Fruit fly (Drosophila melanogaster) whole organism, adult: ENCODE data around the gene CG42526.

Experiments
- CG11617 ChIP-seq: fragments of 200-800 bp; sonication (Bioruptor generic); optimal IDR thresholded peaks from 2 replicates; lab custom pipeline; 2017; ENCODE audit warnings: mild to moderate bottlenecking, missing biosample characterization, missing genetic modification reagents, missing genetic modification characterization
- CG12768 ChIP-seq: fragments of 200-800 bp; sonication (Bioruptor generic); optimal IDR thresholded peaks from 2 replicates; lab custom pipeline; 2017; ENCODE audit warnings: missing biosample characterization, missing genetic modification characterization, mild to moderate bottlenecking, moderate library complexity, missing genetic modification reagents
- CG14711 ChIP-seq: fragments of 200-800 bp; sonication (Bioruptor generic); optimal IDR thresholded peaks from 2 replicates; lab custom pipeline; 2018; ENCODE audit warnings: missing biosample characterization, mild to moderate bottlenecking, missing genetic modification characterization, moderate library complexity
- CG1620 ChIP-seq: fragments of 200-800 bp; sonication (Bioruptor generic); optimal IDR thresholded peaks from 2 replicates; lab custom pipeline; 2016; ENCODE audit warnings: missing biosample characterization, missing genetic modification characterization
- CG33017 ChIP-seq: fragments of 200-800 bp; sonication (Bioruptor generic); optimal IDR thresholded peaks from 2 replicates; lab custom pipeline; 2018; ENCODE audit warnings: missing biosample characterization, mild to moderate bottlenecking, missing genetic modification characterization, moderate library complexity
- CG5204 ChIP-seq: fragments of 200-800 bp; sonication (Bioruptor generic); optimal IDR thresholded peaks from 2 replicates; lab custom pipeline; 2016; ENCODE audit warnings: missing biosample characterization, missing genetic modification characterization
- CG7045 ChIP-seq: fragments of 200-800 bp; sonication (Bioruptor generic); optimal IDR thresholded peaks from 2 replicates; lab custom pipeline; 2017; ENCODE audit warnings: missing biosample characterization, mild to moderate bottlenecking, missing genetic modification characterization
- CG7101 ChIP-seq: fragments of 200-800 bp; sonication (Bioruptor generic); optimal IDR thresholded peaks from 2 replicates; lab custom pipeline; 2018; ENCODE audit warnings: missing biosample characterization, mild to moderate bottlenecking, missing genetic modification characterization, moderate library complexity
- Clk ChIP-seq: fragments of 200-800 bp; sonication (Bioruptor generic); optimal IDR thresholded peaks from 2 replicates; lab custom pipeline; 2017; ENCODE audit warnings: missing biosample characterization, missing genetic modification characterization
- Crg-1 ChIP-seq: fragments of 200-800 bp; sonication (Bioruptor generic); optimal IDR thresholded peaks from 2 replicates; lab custom pipeline; 2016; ENCODE audit warnings: missing biosample characterization, missing genetic modification characterization
- Hr96 ChIP-seq: fragments of 200-800 bp; sonication (Bioruptor generic); optimal IDR thresholded peaks from 2 replicates; lab custom pipeline; 2016; ENCODE audit warnings: missing biosample characterization, missing genetic modification characterization
- Mnt ChIP-seq: fragments of 200-800 bp; sonication (Bioruptor generic); optimal IDR thresholded peaks from 2 replicates; lab custom pipeline; 2016; ENCODE audit warnings: missing biosample characterization, mild to moderate bottlenecking, missing genetic modification characterization
- bab1 ChIP-seq: fragments of 200-800 bp; sonication (Bioruptor generic); optimal IDR thresholded peaks from 3 replicates; lab custom pipeline; 2019; ENCODE audit warnings: missing biosample characterization, mild to moderate bottlenecking, missing genetic modification characterization, moderate library complexity
- cic ChIP-seq: fragments of 200-800 bp; sonication (Bioruptor generic); optimal IDR thresholded peaks from 2 replicates; lab custom pipeline; 2017; ENCODE audit warnings: missing biosample characterization, mild to moderate bottlenecking, missing genetic modification characterization, moderate library complexity
- cnc ChIP-seq, 2 experiments: fragments of >200 bp; optimal IDR thresholded peaks; 2 replicates each; lab custom pipeline; 2017
- kay ChIP-seq: fragments of 200-800 bp; sonication (Bioruptor generic); peaks from one replicate; lab custom pipeline; 2016; ENCODE audit warnings: missing biosample characterization, missing genetic modification characterization, borderline replicate concordance
- ovo ChIP-seq: fragments of 200-800 bp; sonication (Bioruptor generic); optimal IDR thresholded peaks from 2 replicates; lab custom pipeline; 2016; ENCODE audit warnings: missing biosample characterization, missing genetic modification characterization
- pad ChIP-seq: fragments of 200-800 bp; sonication (Bioruptor generic); optimal IDR thresholded peaks from 3 replicates; lab custom pipeline; 2017; ENCODE audit warnings: missing biosample characterization, missing genetic modification characterization, mild to moderate bottlenecking, moderate library complexity, missing genetic modification reagents
- tj ChIP-seq: fragments of 200-800 bp; sonication (Bioruptor generic); optimal IDR thresholded peaks from 3 replicates; lab custom pipeline; 2017; ENCODE audit warnings: missing biosample characterization, mild to moderate bottlenecking, missing genetic modification characterization, moderate library complexity
- toe ChIP-seq: fragments of 200-800 bp; sonication (Bioruptor generic); optimal IDR thresholded peaks from 2 replicates; lab custom pipeline; 2016; ENCODE audit warnings: missing biosample characterization, missing genetic modification characterization

Gene CG42526

dm6 chr3L:9467763-9468206 is 32.6 kb upstream of the CG42526 start:
- TF ChIP-seq CG5204 (GFP tag; lab: Kevin White, UChicago) (no peak), kay (GFP tag; lab: Kevin White, UChicago) (no peak), bab1 (GFP tag; lab: Kevin White, UChicago) (no peak), pad (GFP tag; lab: Kevin White, UChicago) (no peak), Hr96 (GFP tag; lab: Kevin White, UChicago) (no peak), CG14711 (tag; lab: Kevin White, UChicago) (no peak), CG7045 (GFP tag; lab: Kevin White, UChicago) (no peak)

dm6 chr3L:9467267-9467666 is 32.1 kb upstream of the CG42526 start:
- no peak for TF ChIP-seq CG7101 (tag; lab: Kevin White, UChicago)
- peak; percentile 78 for TF ChIP-seq kay (GFP tag; lab: Kevin White, UChicago)
- no peak for TF ChIP-seq CG12768
- TF ChIP-seq Clk (GFP tag; lab: Kevin White, UChicago): no peak
- TF ChIP-seq pad (GFP tag; lab: Kevin White, UChicago): no peak
- TF ChIP-seq cic: no peak
- TF ChIP-seq CG1620: no peak
- no peak for TF ChIP-seq bab1 (GFP tag; lab: Kevin White, UChicago)

- TF ChIP-seq CG1620 (no peak), toe (GFP tag; lab: Kevin White, UChicago) (peak; percentile 42), Clk (GFP tag; lab: Kevin White, UChicago) (peak; percentile 32), CG12768 (peak; percentile 24), tj (GFP tag; lab: Kevin White, UChicago) (no peak), ovo (no peak), Mnt (GFP tag; lab: Kevin White, UChicago) (no peak), bab1 (GFP tag; lab: Kevin White, UChicago) (no peak), CG11617 (peak; percentile 34), CG7101 (tag; lab: Kevin White, UChicago) (peak; percentile 9), Crg-1 (GFP tag; lab: Kevin White, UChicago) (no peak), pad (GFP tag; lab: Kevin White, UChicago) (no peak), CG5204 (GFP tag; lab: Kevin White, UChicago) (peak; percentile 57), cnc (optimal IDR thresholded peaks at IDR 0.05; lab: Kevin White, UChicago) (no peak), Hr96 (GFP tag; lab: Kevin White, UChicago) (no peak), kay (GFP tag; lab: Kevin White, UChicago) (no peak), cic (no peak), CG33017 (tag; lab: Kevin White, UChicago) (peak; percentile 32), CG7045 (GFP tag; lab: Kevin White, UChicago) (peak; percentile 47), CG14711 (tag; lab: Kevin White, UChicago) (no peak)
These were observed 31.4 kb upstream of the CG42526 start for dm6 chr3L:9466595-9466994.

dm6 chr3L:9465652-9466244 is 30.5 kb upstream of the CG42526 start:
- TF ChIP-seq cnc (optimal IDR thresholded peaks at IDR 0.05; lab: Kevin White, UChicago) (no peak), CG12768 (peak; percentile 40), pad (GFP tag; lab: Kevin White, UChicago) (peak; percentile 8), cic (peak; percentile 12), CG1620 (no peak)

- TF ChIP-seq Hr96 (GFP tag; lab: Kevin White, UChicago): no peak
- no peak for TF ChIP-seq cnc (optimal IDR thresholded peaks at IDR 0.05; lab: Kevin White, UChicago)
- TF ChIP-seq bab1 (GFP tag; lab: Kevin White, UChicago): no peak
- TF ChIP-seq CG1620: no peak
- no peak for TF ChIP-seq CG7045 (GFP tag; lab: Kevin White, UChicago)
- no peak for TF ChIP-seq kay (GFP tag; lab: Kevin White, UChicago)
- no peak for TF ChIP-seq tj (GFP tag; lab: Kevin White, UChicago)
- no peak for TF ChIP-seq Mnt (GFP tag; lab: Kevin White, UChicago)
- no peak for TF ChIP-seq ovo
- no peak for TF ChIP-seq toe (GFP tag; lab: Kevin White, UChicago)
- no peak for TF ChIP-seq CG5204 (GFP tag; lab: Kevin White, UChicago)
- no peak for TF ChIP-seq CG12768
- TF ChIP-seq pad (GFP tag; lab: Kevin White, UChicago): no peak
- TF ChIP-seq Crg-1 (GFP tag; lab: Kevin White, UChicago): no peak
These were observed 27.6 kb upstream of the CG42526 start for dm6 chr3L:9462794-9463193.

- TF ChIP-seq CG11617 (peak; percentile 90), cnc (optimal IDR thresholded peaks at IDR 0.05; lab: Kevin White, UChicago) (no peak), toe (GFP tag; lab: Kevin White, UChicago) (peak; percentile 70), Mnt (GFP tag; lab: Kevin White, UChicago) (peak; percentile 54), CG12768 (peak; percentile 90), bab1 (GFP tag; lab: Kevin White, UChicago) (peak; percentile 89), Crg-1 (GFP tag; lab: Kevin White, UChicago) (peak; percentile 10), pad (GFP tag; lab: Kevin White, UChicago) (peak; percentile 56), CG5204 (GFP tag; lab: Kevin White, UChicago) (peak; percentile 79), cic (peak; percentile 52), CG7045 (GFP tag; lab: Kevin White, UChicago) (peak; percentile 92), CG33017 (tag; lab: Kevin White, UChicago) (peak; percentile 94), CG14711 (tag; lab: Kevin White, UChicago) (peak; percentile 82), CG7101 (tag; lab: Kevin White, UChicago) (peak; percentile 91), CG1620 (peak; percentile 14), Clk (GFP tag; lab: Kevin White, UChicago) (peak; percentile 32), tj (GFP tag; lab: Kevin White, UChicago) (peak; percentile 47), Hr96 (GFP tag; lab: Kevin White, UChicago) (peak; percentile 72), kay (GFP tag; lab: Kevin White, UChicago) (peak; percentile 81), ovo (no peak)
These were observed 27.1 kb upstream of the CG42526 start for dm6 chr3L:9462247-9462769.
